Fruit fly (Drosophila melanogaster): Measurements from ENCODE around the gene PIG-Wb.

Gene PIG-Wb

dm6 chr3L:1710562-1710961 is 27.3 kb downstream of the PIG-Wb start:
- peak; percentile 35 for TF ChIP-seq OdsH (GFP tag; optimal IDR thresholded peaks at IDR 0.05)
- peak; percentile 34; the same call in 1 of the 2 replicates for TF ChIP-seq CG15336 (GFP tag; IDR thresholded peaks at IDR 0.05)
- TF ChIP-seq fkh (GFP tag; optimal IDR thresholded peaks at IDR 0.05): no peak
- TF ChIP-seq CG1621 (tag; optimal IDR thresholded peaks at IDR 0.05): peak; percentile 22
- TF ChIP-seq Eip75B (GFP tag; optimal IDR thresholded peaks at IDR 0.05): peak; percentile 53
- TF ChIP-seq ss (GFP tag; optimal IDR thresholded peaks at IDR 0.05): no peak
- TF ChIP-seq CG3032 (tag; optimal IDR thresholded peaks at IDR 0.05): peak; percentile 15
- peak; percentile 74 for TF ChIP-seq Eip78C (GFP tag)
- TF ChIP-seq Smox (GFP tag; optimal IDR thresholded peaks at IDR 0.05): peak; percentile 37
- TF ChIP-seq CG6854 (GFP tag; optimal IDR thresholded peaks at IDR 0.05): no peak
- TF ChIP-seq topi (GFP tag; optimal IDR thresholded peaks at IDR 0.05): peak; percentile 53
- TF ChIP-seq Eip93F (GFP tag; optimal IDR thresholded peaks at IDR 0.05): no peak
- TF ChIP-seq lz (GFP tag; optimal IDR thresholded peaks at IDR 0.05): peak; percentile 46
- TF ChIP-seq CG11762 (GFP tag; optimal IDR thresholded peaks at IDR 0.05; ENCODE audit: insufficient read depth): no peak
- TF ChIP-seq CG34406 (GFP tag; optimal IDR thresholded peaks at IDR 0.05): peak; percentile 13
- TF ChIP-seq CG9139 (GFP tag; optimal IDR thresholded peaks at IDR 0.05): no peak
- peak; percentile 5 for TF ChIP-seq CG11902 (GFP tag; optimal IDR thresholded peaks at IDR 0.05)
- peak; percentile 41 for TF ChIP-seq Ets96B (tag; optimal IDR thresholded peaks at IDR 0.05)
- peak; percentile 29 for TF ChIP-seq Hr39 (GFP tag; optimal IDR thresholded peaks at IDR 0.05)
- TF ChIP-seq dsx (GFP tag; optimal IDR thresholded peaks at IDR 0.05; ENCODE audit: poor library complexity, severe bottlenecking): no peak
- TF ChIP-seq Hr4 (GFP tag; optimal IDR thresholded peaks at IDR 0.05): no peak
- TF ChIP-seq Met (GFP tag; optimal IDR thresholded peaks at IDR 0.05): peak; percentile 28
- peak; percentile 2 for TF ChIP-seq fd59A (GFP tag; optimal IDR thresholded peaks at IDR 0.05)
- TF ChIP-seq CG3919 (GFP tag; optimal IDR thresholded peaks at IDR 0.05): peak; percentile 55
- no peak for TF ChIP-seq fd85E (GFP tag; optimal IDR thresholded peaks at IDR 0.05)
- TF ChIP-seq CG4318 (GFP tag; optimal IDR thresholded peaks at IDR 0.05): no peak
- TF ChIP-seq CG6792 (GFP tag; optimal IDR thresholded peaks at IDR 0.05): peak; percentile 32
- TF ChIP-seq CG10631 (GFP tag; optimal IDR thresholded peaks at IDR 0.05): peak; percentile 34
- TF ChIP-seq acj6 (GFP tag; optimal IDR thresholded peaks at IDR 0.05): peak; percentile 34
- TF ChIP-seq eg (GFP tag; IDR thresholded peaks at IDR 0.05): peak; percentile 46; the same call in 1 of the 3 replicates
- TF ChIP-seq salr (GFP tag; optimal IDR thresholded peaks at IDR 0.05): no peak
- peak; percentile 50; the same call in 1 of the 3 replicates for TF ChIP-seq CG8119 (GFP tag; IDR thresholded peaks at IDR 0.05)
- TF ChIP-seq Sox102F (GFP tag; optimal IDR thresholded peaks at IDR 0.05): no peak
- TF ChIP-seq CG8632 (GFP tag; optimal IDR thresholded peaks at IDR 0.05): no peak
- TF ChIP-seq Sox14 (GFP tag; optimal IDR thresholded peaks at IDR 0.05): peak; percentile 23
- TF ChIP-seq CG6808 (GFP tag; optimal IDR thresholded peaks at IDR 0.05): peak; percentile 20
- TF ChIP-seq svp (GFP tag): peak; percentile 78
- TF ChIP-seq CG11294 (GFP tag; IDR thresholded peaks at IDR 0.05): 0 out of 2 replicates have a peak, but pooled peaks have one; percentile 26
- peak; percentile 33 for TF ChIP-seq CG31627 (GFP tag; optimal IDR thresholded peaks at IDR 0.05)
- peak; percentile 49 for TF ChIP-seq cyc (GFP tag; optimal IDR thresholded peaks at IDR 0.05)
- peak; percentile 58; the same call in 1 of the 3 replicates for TF ChIP-seq CG6163 (GFP tag; IDR thresholded peaks at IDR 0.05)
- TF ChIP-seq CG7368 (GFP tag; optimal IDR thresholded peaks at IDR 0.05): peak; percentile 15
- no peak for TF ChIP-seq spab (GFP tag; optimal IDR thresholded peaks at IDR 0.05)
- TF ChIP-seq esn (GFP tag; optimal IDR thresholded peaks at IDR 0.05): peak; percentile 11
- TF ChIP-seq pdm3 (GFP tag; optimal IDR thresholded peaks at IDR 0.05): peak; percentile 16
- peak; percentile 37 for TF ChIP-seq CG32006 (GFP tag; optimal IDR thresholded peaks at IDR 0.05)
- TF ChIP-seq Blimp-1 (GFP tag; optimal IDR thresholded peaks at IDR 0.05): peak; percentile 46
- no peak for TF ChIP-seq Ets21C (GFP tag; optimal IDR thresholded peaks at IDR 0.05)
- TF ChIP-seq achi (GFP tag; optimal IDR thresholded peaks at IDR 0.05): peak; percentile 36
- no peak for TF ChIP-seq vri (GFP tag; optimal IDR thresholded peaks at IDR 0.05)
- TF ChIP-seq CG6276 (GFP tag; optimal IDR thresholded peaks at IDR 0.05): no peak
- peak; percentile 49 for TF ChIP-seq CG10669 (GFP tag; optimal IDR thresholded peaks at IDR 0.05)
